Fruit fly (Drosophila melanogaster) S2 (cell line): ENCODE results near the gene CG4293.

Experiments used
- CG8478 ChIP-seq: fragments of >200 bp; optimal IDR thresholded peaks from 2 replicates; lab custom pipeline; 2018
- CTCF ChIP-seq, 2 experiments: fragments of >200 bp; optimal IDR thresholded peaks; 2 replicates each; lab custom pipeline; 2018

The CG4293 gene

DNA sequence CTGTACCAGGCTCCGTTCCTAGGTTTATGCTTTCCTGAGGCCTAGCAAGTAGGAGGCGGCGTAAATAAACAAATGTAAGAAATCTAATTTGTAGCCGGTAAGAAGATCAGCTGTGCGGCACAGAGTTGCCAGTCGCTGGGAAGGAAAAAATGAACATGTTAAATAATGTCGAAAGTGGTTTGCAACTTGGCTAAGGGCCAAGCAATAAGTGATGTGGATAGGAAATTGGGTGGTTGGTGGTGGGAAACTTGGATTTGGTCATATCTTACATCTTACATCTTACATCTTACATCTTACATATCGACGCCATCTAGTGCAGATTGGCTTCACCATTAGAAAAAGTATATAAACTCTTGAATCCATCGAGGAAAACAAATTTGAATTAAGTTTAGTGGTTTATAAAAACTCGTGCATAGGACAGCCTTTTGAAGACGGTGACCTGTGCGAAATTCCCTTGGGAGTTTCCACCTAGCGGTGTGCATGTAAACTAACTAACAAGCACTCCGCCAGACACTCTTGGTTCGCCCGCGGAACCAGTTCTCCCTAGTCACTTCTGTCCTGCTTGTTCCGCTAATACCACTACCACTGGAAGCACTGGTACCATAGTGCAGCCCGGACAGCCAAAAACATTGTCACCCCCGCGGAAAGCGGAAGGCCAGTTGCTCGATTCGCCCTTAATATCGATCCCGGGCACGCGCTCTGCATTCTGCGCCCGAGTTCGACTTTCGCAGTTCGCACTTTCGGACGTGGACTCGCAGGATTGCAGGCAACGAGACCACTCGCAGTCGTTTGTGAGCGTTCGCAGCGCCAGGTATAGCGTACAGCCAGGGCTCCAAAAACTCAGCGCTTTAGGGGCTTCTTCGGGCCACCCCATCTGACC lies at the start of gene CG4293, which contains the start of gene Appl:
TSS of gene CG4293 (minus strand) at position 568 of the 880 bp plus-strand sequence.
TSS of gene Appl (plus strand) at position 778 of the 880 bp plus-strand sequence.
- no peak for TF ChIP-seq CG8478 (lab: Kevin White, UChicago)
- TF ChIP-seq CTCF (optimal IDR thresholded peaks at IDR 0.05; lab: Kevin White, UChicago) = peak; percentile 87 to 95

DNA sequence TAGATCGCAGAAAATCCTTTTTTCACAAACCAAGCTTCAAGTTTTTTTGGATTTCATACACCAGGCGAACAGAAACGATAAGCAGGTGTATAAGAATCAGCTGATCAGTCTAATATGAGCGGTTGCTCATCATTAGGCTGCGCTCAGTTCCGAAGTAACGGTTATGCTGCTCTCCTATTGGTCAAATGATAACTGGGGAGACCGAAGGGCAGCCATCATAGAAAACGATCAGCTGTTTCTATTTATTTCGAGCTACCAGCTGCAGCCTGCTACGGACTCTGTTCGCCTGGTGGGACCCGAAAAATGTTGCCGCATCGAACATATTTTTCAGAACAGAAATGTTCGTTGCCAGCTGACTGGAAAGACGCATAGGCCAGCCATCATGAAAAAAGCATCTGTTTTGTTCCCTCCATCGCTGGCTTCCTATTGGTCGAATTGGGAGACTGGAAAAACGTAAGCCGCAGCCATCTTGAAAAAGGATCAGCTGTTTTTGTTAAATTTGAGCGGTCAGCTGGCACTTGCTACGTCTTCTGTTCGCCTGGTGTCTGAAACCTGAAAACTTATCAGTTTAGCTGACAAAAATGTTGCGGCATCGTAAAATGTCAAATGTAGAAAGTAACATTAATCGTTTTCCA lies 16.4 kb upstream of the CG4293 start:
- TF ChIP-seq CG8478 (lab: Kevin White, UChicago) = no peak
- peak; percentile 23 to 45 for TF ChIP-seq CTCF (optimal IDR thresholded peaks at IDR 0.05; lab: Kevin White, UChicago)

DNA sequence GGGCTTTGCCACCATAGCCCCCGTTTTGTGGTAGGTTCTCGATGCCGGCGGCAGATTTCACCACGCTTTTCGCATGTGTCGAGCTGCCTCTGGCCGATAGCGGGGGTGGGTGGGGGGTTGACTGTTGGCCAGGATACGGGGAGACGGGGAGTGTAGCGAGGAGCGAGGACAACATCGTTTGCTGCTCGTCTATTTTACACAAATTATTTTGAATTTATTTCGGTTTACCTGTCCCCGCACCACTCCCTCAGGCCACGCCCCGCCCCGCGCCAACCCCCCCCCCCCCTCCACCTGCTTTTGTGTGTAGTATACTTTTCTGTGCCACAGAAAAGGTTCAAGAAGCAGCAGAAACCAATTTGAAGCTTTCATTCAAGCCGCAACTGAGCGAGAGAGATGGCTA lies 12.0 kb upstream of the CG4293 start:
- TF ChIP-seq CG8478 (lab: Kevin White, UChicago) (no peak), CTCF (optimal IDR thresholded peaks at IDR 0.05; lab: Kevin White, UChicago) (no peak)

DNA sequence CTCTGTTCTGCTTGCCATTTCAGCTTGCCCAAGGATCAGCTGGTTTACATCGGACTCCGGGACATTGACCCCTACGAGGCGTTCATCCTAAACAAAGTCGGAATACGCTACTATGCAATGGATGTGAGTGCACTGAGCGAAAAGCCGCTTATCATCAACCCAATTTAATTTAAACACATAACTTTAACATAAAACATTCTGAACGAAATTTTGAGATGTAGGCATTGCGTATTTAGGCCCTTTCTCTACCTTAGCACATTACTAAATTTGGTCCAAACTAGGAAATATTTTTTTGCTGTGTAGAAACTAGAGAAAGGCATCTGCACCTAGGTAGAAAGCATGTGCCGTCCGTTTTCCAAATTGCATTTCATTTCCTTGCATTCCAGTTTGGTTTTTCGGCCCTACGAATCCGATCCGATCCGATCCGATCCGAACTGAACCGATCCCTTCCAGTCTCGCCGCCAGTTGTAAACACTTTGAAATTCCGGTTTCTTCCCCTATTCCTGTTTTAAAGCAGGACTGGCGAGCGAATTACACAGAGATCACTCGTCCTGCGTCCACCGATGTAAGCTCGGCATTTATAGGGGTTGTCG lies 3.5 kb downstream of the CG4293 start:
- no peak for TF ChIP-seq CG8478 (lab: Kevin White, UChicago)
- TF ChIP-seq CTCF (optimal IDR thresholded peaks at IDR 0.05; lab: Kevin White, UChicago) = no peak

DNA sequence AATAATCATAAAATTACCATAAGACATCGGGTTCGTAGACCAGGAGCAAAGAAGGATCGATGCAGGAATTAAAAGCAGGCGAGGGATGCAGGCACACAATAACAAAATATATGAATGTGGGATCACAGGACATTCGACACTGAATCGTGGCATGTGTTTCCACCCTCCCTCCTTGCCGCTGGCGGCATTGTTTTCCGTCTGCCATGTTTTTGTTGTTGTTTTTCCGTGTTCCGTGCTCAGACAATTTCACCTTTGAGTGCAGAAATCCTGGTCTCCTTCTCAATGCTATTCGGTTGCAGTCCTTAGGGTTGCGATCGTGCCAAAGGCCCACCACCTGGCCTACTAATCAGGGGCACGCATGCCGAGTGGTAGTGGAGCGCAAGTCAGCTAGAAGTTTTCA lies 4.5 kb downstream of the CG4293 start:
- TF ChIP-seq CTCF (optimal IDR thresholded peaks at IDR 0.05; lab: Kevin White, UChicago) (no peak), CG8478 (lab: Kevin White, UChicago) (no peak)

DNA sequence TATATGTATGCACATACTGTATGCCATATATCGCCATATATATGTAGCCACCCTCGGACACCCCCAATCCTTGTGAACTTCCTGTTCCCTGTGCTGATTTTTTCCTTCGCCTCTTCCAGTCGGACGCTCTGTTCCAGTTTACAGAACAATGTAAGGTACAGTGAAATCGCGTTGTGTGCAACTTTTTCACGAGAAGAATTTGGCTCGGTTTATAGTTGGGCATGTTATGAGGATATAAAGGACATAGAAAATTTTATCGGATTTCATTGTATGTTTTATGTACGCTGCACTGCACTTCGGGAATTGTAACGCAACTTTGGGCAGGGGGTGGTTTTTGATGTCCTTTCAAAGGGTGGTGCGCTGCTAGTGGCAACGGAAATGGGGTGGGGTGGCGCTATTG lies 5.8 kb downstream of the CG4293 start:
- no peak for TF ChIP-seq CG8478 (lab: Kevin White, UChicago)

DNA sequence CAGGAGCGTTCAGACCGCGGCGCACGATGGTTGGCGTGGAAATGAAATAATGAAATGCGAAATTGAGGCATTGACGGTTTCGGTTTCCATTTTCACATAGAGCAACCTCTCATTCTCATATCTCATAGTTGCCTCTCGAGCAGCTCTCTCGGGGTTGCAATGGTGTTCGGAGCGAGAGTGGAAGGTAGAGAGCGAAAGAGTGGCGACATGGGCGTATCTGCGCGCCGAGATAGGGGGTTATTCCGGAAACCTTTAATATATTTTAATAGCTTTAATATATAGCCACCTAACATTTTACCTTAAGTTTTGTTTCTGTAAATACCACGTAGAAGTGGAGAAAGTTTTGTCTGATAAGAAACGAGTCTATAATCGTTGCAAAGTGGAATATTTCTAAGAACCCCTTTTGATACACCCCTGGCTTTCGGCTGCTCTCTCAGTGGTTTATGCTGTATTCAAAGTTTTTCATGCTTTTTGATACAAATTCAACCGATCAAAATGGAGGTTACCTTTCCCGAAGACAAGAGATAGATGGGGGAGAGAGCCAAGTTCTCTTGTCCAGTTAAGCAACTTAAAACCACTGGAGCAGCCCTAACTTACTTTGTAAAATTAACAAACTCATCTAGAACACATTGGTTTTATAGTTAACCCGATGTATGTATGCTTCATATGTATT lies 6.8 kb downstream of the CG4293 start, which contains the start of gene elav:
TSS of gene elav (minus strand) at position 48 of the 673 bp plus-strand sequence.
- TF ChIP-seq CTCF (optimal IDR thresholded peaks at IDR 0.05; lab: Kevin White, UChicago) (no peak), CG8478 (lab: Kevin White, UChicago) (no peak)

DNA sequence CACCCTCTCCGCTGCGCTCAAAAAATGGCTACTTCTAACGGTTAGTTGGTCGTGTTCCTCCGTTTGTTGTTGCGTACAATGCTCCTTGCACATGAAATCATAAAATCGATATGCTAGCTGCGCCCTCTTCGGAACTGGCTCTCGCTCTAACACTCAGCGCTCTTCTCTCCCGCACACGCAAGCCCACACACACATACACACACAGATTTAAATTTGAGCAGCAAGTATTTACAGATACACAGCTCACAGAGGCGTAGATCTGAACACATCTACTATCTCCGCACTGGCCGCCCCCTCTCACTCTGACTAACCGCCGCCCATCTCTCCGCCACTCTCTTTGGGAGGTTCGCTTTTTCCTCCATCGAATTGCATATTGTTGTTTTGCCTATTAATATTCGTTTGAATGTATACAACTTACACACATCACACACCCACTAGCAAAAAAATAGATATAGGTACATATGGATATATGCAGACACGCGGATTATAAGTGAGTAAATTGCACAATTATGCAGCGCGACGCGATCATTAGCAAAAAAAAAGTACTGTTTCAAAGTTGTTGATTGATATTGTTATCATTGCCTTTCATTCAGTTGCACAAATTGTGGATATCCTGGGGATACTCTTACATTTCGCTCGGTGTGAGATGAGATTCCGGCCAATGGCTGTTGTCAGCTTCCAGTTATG lies 7.6 kb downstream of the CG4293 start:
- TF ChIP-seq CG8478 (lab: Kevin White, UChicago) (no peak), CTCF (optimal IDR thresholded peaks at IDR 0.05; lab: Kevin White, UChicago) (no peak)

DNA sequence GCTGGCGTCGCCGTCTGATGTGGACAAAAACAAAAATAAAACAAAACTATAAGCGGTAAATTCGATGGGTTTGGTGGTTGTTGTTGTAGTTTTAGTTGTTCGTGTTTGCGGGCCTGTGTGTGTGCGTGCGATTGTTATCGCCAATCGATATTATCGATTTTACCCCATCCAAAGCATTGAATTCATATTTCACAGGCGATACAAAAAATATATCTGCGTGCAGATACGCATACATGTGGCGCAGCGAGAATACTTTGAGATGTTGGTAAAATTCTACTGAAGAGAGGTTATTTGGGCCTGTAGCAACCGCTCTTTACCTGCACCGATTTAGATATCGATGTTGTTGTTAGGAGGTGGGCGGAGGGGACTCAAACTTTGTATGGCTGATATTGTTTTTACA lies 8.4 kb downstream of the CG4293 start:
- no peak for TF ChIP-seq CG8478 (lab: Kevin White, UChicago)

DNA sequence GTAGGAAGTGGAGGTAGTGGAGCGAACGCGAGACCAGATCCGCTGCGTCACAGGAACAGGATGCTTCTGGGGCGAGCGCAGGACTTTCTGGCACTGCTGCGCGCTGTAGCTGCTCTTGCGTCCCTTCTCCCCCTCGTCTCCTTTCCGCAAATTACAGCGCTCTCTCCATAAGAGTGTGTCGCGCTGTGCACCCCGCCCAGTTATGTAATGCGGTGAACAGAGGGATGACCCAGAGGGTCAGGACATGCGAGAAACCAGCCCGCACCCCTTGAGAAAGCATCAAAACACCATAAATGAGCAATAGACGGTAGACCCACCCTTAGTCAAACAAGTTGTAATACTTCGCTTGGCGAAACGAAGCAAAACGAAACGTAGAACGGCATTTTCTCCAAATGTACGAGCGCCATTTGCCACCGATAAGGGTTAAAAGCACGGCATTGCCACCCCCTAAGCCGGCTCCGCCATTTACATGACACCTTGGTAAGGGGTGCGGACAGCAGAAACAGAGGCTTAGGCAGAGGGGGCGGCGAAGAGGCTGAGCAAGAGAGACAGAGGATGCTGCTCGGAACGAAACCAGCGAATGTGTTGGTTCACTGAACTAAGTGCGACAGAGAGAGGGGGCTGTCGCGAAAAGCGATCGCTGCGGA lies 9.8 kb downstream of the CG4293 start:
- TF ChIP-seq CTCF (optimal IDR thresholded peaks at IDR 0.05; lab: Kevin White, UChicago) (no peak), CG8478 (lab: Kevin White, UChicago) (no peak)

DNA sequence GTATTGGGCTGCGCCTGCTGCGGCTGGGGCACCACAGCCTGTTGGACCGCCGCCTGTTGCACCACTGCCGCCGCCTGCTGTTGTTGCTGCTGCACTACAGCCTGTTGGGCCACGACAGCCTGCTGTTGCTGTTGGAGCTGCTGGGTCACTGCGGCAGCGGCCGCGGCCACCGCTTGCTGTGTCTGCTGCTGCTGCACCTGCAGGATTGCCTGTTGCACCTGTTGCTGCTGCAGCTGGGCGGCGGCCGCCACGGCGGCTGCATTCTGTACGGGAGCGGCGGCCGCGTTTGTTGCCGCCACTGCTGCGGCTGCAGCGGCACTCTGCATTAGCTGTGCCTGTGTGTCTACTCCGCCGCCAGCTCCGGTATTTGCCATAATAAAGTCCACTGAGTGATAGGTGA lies 11.2 kb downstream of the CG4293 start:
- TF ChIP-seq CG8478 (lab: Kevin White, UChicago) = no peak
- TF ChIP-seq CTCF (optimal IDR thresholded peaks at IDR 0.05; lab: Kevin White, UChicago) = no peak

DNA sequence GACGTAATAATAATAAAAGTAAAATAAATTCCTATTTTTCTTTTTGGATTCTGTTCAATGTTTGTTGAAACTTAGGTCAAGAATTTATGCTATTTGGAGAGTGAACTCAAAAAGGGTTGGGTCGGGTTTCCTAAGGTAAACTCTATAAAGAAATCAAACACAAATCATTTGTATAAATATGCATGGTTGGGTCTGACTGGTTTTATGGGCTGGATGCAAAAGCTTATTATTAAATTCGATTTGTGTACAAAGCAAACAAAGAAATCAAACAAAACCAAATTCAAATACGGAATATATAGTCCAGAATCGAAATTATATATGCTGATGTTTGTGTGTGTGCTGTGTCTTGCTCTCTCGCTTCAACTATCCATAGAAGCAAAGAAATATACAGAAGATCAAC lies 14.4 kb downstream of the CG4293 start:
- TF ChIP-seq CG8478 (lab: Kevin White, UChicago) (no peak), CTCF (optimal IDR thresholded peaks at IDR 0.05; lab: Kevin White, UChicago) (no peak)

DNA sequence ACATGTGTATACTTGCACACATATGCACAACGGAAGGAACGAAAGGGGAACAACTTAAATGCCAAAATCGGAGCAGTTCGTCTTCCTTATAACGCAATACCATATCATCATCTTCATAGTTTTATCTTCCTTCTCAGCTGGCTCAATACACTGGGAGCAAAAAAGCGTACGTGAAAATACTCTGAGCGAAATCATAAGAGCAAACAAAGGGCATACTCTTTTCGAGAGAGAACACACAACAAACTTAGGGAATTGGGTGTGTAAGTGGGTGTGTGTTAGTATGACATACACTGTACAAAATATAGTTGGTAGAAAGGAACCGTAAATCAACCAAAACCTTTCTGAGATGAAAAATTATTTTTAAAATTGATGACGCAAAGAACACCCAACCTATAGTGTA lies 17.6 kb downstream of the CG4293 start:
- TF ChIP-seq CG8478 (lab: Kevin White, UChicago) = no peak
- TF ChIP-seq CTCF (optimal IDR thresholded peaks at IDR 0.05; lab: Kevin White, UChicago) = no peak

DNA sequence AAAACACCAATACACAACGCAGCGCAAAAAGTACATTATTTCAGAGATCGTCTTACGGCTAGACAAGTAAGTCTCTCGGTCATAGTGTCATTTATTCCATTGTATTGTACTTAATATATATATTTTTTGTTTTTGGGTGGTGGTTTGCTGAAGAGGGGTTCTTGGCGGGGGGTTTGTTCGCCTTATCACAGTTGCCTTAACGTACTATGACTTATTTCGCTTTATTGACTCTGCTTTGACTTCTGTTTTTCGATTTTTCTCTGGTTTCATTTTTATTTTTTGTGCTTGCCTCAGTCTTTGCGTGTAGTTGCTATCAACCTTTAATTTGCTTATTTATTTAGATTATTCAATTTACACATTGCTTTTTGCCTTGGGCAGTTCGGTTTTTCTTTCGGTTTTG lies 19.6 kb downstream of the CG4293 start:
- TF ChIP-seq CTCF (optimal IDR thresholded peaks at IDR 0.05; lab: Kevin White, UChicago) (no peak), CG8478 (lab: Kevin White, UChicago) (no peak)
